Worm (Caenorhabditis elegans): ENCODE data around the gene Y66D12A.21.

- TF ChIP-seq unc-39 (tag; optimal IDR thresholded peaks at IDR 0.05) (no peak), mab-5 (tag; optimal IDR thresholded peaks at IDR 0.05) (no peak)
Measured at ce11 chrIII:11478468-11479363, 26.4 kb downstream of the Y66D12A.21 start.

Measured in whole organism, mixed stage, embryonic.